Worm (Caenorhabditis elegans) whole organism, L3 larva: ENCODE measurements around the gene fsn-1.

Source experiments
- ama-1 ChIP-seq: fragments of 150-350 bp; optimal IDR thresholded peaks from 2 replicates; lab custom pipeline; 2018
- elt-1 ChIP-seq: fragments of 150-350 bp; optimal IDR thresholded peaks from 2 replicates; lab custom pipeline; 2014; ENCODE audit warnings: missing biosample characterization, missing genetic modification characterization
- elt-3 ChIP-seq, 3 experiments: fragments of 150-350 bp in 1 of 3; sonication (generic microtip) in 2 of 3; optimal IDR thresholded peaks; 2 replicates in 2 of 3; 4 replicates in 1 of 3; lab custom pipeline; 2014 to 2017; ENCODE audit warnings: missing biosample characterization in 3 of 3, missing genetic modification characterization in 3 of 3
- fkh-10 ChIP-seq: sonication (generic microtip); optimal IDR thresholded peaks from 2 replicates; lab custom pipeline; 2017; ENCODE audit warnings: missing biosample characterization, missing genetic modification reagents, missing genetic modification characterization
- jun-1 ChIP-seq: fragments of 150-350 bp; optimal IDR thresholded peaks from 2 replicates; lab custom pipeline; 2014; ENCODE audit warnings: missing biosample characterization, missing genetic modification reagents, missing genetic modification characterization
- nhr-12 ChIP-seq: fragments of 150-350 bp; optimal IDR thresholded peaks from 2 replicates; lab custom pipeline; 2014; ENCODE audit warnings: missing biosample characterization, missing genetic modification characterization
- nhr-25 ChIP-seq: sonication (generic microtip); optimal IDR thresholded peaks from 2 replicates; lab custom pipeline; 2017; ENCODE audit warnings: missing biosample characterization, missing genetic modification characterization
- nhr-76 ChIP-seq: fragments of 150-350 bp; sonication (generic microtip); optimal IDR thresholded peaks from 5 replicates; lab custom pipeline; 2014; ENCODE audit warnings: missing biosample characterization, missing genetic modification characterization

DNA sequence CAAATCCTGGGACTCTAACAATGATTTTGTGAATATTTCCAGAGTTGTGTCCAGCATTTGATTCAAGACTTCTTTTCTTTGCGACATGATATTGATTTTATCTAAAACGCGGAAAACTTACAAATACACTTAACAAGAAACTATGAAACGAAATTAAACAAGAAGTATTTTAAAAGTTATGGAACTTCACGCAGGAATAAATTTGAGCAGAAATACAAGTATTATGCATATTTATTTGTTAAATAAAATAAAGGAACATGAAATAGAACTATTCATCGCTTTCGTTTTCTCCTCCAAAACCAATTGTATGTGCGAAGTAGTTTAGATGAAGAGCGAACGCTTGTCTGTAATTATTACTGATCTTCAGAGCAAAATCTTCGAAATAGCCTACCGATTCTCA lies 33.3 kb upstream of the fsn-1 start, which contains the start of gene kbp-2:
- TF ChIP-seq elt-1 (no peak), fkh-10 (GFP tag; lab: Kevin White, UChicago) (no peak), elt-3 (tag; optimal IDR thresholded peaks at IDR 0.05; lab: Kevin White, UChicago) (no peak), nhr-12 (tag; lab: Kevin White, UChicago) (no peak), nhr-25 (no peak), jun-1 (tag; lab: Kevin White, UChicago) (no peak), ama-1 (lab: Kevin White, UChicago) (no peak), nhr-76 (tag; lab: Kevin White, UChicago) (no peak)
